Worm (Caenorhabditis elegans) whole organism, mixed stage, embryonic: ENCODE measurements around the gene rpl-36.

Source experiments
- ces-1 ChIP-seq: fragments of 150-350 bp; optimal IDR thresholded peaks from 2 replicates; lab custom pipeline; 2014; ENCODE audit warnings: missing biosample characterization, missing genetic modification reagents, missing genetic modification characterization
- cnd-1 ChIP-seq: fragments of 200-800 bp; sonication (Bioruptor generic); optimal IDR thresholded peaks from 2 replicates; lab custom pipeline; 2018; ENCODE audit warnings: mild to moderate bottlenecking, missing genetic modification characterization, missing compliant biosample characterization
- lin-32 ChIP-seq: fragments of 200-800 bp; sonication (Bioruptor generic); optimal IDR thresholded peaks from 2 replicates; lab custom pipeline; 2018; ENCODE audit warnings: mild to moderate bottlenecking, missing genetic modification characterization, missing compliant biosample characterization
- nhr-28 ChIP-seq: fragments of 150-350 bp; optimal IDR thresholded peaks from 2 replicates; lab custom pipeline; 2014; ENCODE audit warnings: missing biosample characterization, missing genetic modification characterization
- pha-4 ChIP-seq: fragments of 150-350 bp; optimal IDR thresholded peaks from 2 replicates; lab custom pipeline; 2018; ENCODE audit warnings: missing biosample characterization, missing genetic modification reagents, missing genetic modification characterization
- tbx-8 ChIP-seq: fragments of 200-800 bp; sonication (Bioruptor generic); optimal IDR thresholded peaks from 2 replicates; lab custom pipeline; 2018; ENCODE audit warnings: mild to moderate bottlenecking, missing genetic modification characterization, moderate library complexity, missing compliant biosample characterization
- unc-39 ChIP-seq: fragments of 150-350 bp; optimal IDR thresholded peaks from 2 replicates; lab custom pipeline; 2014; ENCODE audit warnings: missing biosample characterization, missing genetic modification characterization
- ztf-11 ChIP-seq: fragments of 150-350 bp; optimal IDR thresholded peaks from 2 replicates; lab custom pipeline; 2014; ENCODE audit warnings: missing biosample characterization, missing genetic modification characterization

ce11 chrIII:7210486-7210885, 30.4 kb downstream of the rpl-36 start:
- TF ChIP-seq pha-4 (tag; lab: Kevin White, UChicago) (no peak), unc-39 (no peak), lin-32 (no peak), tbx-8 (GFP tag; lab: Kevin White, UChicago) (no peak), ztf-11 (tag; lab: Kevin White, UChicago) (no peak), ces-1 (GFP tag; lab: Kevin White, UChicago) (no peak), nhr-28 (tag; lab: Kevin White, UChicago) (no peak), cnd-1 (tag; lab: Kevin White, UChicago) (no peak)
